Fruit fly (Drosophila melanogaster) whole organism, embryonic: Measurements from ENCODE around the gene Mekk1.

ENCODE experiments used
- Ada2b ChIP-seq: fragments of 200-800 bp; sonication (Bioruptor generic); IDR thresholded peaks from 2 replicates; pipeline ENCODE4 v1.3.6; 2022; ENCODE audit warnings: missing biosample characterization, missing genetic modification characterization
- B-H1 ChIP-seq: fragments of 200-800 bp; sonication (Bioruptor generic); IDR thresholded peaks from 3 replicates; pipeline ENCODE4 v1.3.6; 2022; ENCODE audit warnings: missing biosample characterization, missing genetic modification characterization
- CG10366 ChIP-seq: fragments of 200-800 bp; sonication (Bioruptor generic); IDR thresholded peaks from 2 replicates; pipeline ENCODE4 v1.3.6; 2022; ENCODE audit warnings: missing biosample characterization, missing genetic modification characterization
- CG10462 ChIP-seq: fragments of 200-800 bp; sonication (Bioruptor generic); optimal IDR thresholded peaks from 2 replicates; lab custom pipeline; 2016; ENCODE audit warnings: missing biosample characterization, missing genetic modification characterization
- CG12104 ChIP-seq: fragments of 200-800 bp; sonication (Bioruptor generic); optimal IDR thresholded peaks from 3 replicates; lab custom pipeline; 2016; ENCODE audit warnings: missing biosample characterization, missing genetic modification characterization
- CG12236 ChIP-seq: fragments of 200-800 bp; sonication (Bioruptor generic); optimal IDR thresholded peaks from 2 replicates; lab custom pipeline; 2016; ENCODE audit warnings: missing biosample characterization, missing genetic modification characterization
- CG12744 ChIP-seq: fragments of 200-800 bp; sonication (Bioruptor generic); optimal IDR thresholded peaks from 2 replicates; lab custom pipeline; 2016; ENCODE audit warnings: missing biosample characterization, missing genetic modification characterization
- CG13424 ChIP-seq: fragments of 200-800 bp; sonication (Bioruptor generic); optimal IDR thresholded peaks from 2 replicates; lab custom pipeline; 2019; ENCODE audit warnings: missing biosample characterization, mild to moderate bottlenecking, missing genetic modification characterization, moderate library complexity
- CG14050 ChIP-seq: fragments of 200-800 bp; sonication (Bioruptor generic); IDR thresholded peaks from 3 replicates; pipeline ENCODE4 v1.3.6; 2022; ENCODE audit warnings: missing biosample characterization, missing genetic modification characterization
- CG16863 ChIP-seq: fragments of 200-800 bp; sonication (Bioruptor generic); optimal IDR thresholded peaks from 3 replicates; lab custom pipeline; 2016; ENCODE audit warnings: missing biosample characterization, missing genetic modification characterization
- CG18599 ChIP-seq: fragments of 200-800 bp; sonication (Bioruptor generic); optimal IDR thresholded peaks from 3 replicates; lab custom pipeline; 2017; ENCODE audit warnings: missing biosample characterization, missing genetic modification characterization, mild to moderate bottlenecking, moderate library complexity, missing genetic modification reagents
- CG2712 ChIP-seq: fragments of 200-800 bp; optimal IDR thresholded peaks from 3 replicates; lab custom pipeline; 2019; ENCODE audit warnings: missing biosample characterization, mild to moderate bottlenecking, missing genetic modification characterization, moderate library complexity
- CG30403 ChIP-seq: fragments of 200-800 bp; sonication (Bioruptor generic); optimal IDR thresholded peaks from 3 replicates; lab custom pipeline; 2016; ENCODE audit warnings: missing biosample characterization, missing genetic modification characterization
- CG33213 ChIP-seq: fragments of 200-800 bp; sonication (Bioruptor generic); optimal IDR thresholded peaks from 3 replicates; lab custom pipeline; 2016; ENCODE audit warnings: missing biosample characterization, missing genetic modification characterization
- CG33557 ChIP-seq: fragments of 200-800 bp; sonication (Bioruptor generic); optimal IDR thresholded peaks from 2 replicates; lab custom pipeline; 2019; ENCODE audit warnings: missing biosample characterization, mild to moderate bottlenecking, missing genetic modification characterization, moderate library complexity
- CG3726 ChIP-seq: fragments of 200-800 bp; sonication (Bioruptor generic); IDR thresholded peaks from 3 replicates; pipeline ENCODE4, ENCODE4 v1.3.6; 2022; ENCODE audit warnings: missing biosample characterization, missing genetic modification characterization
- CG7963 ChIP-seq: fragments of 200-800 bp; sonication (Bioruptor generic); IDR thresholded peaks from 3 replicates; pipeline ENCODE4 v1.3.6; 2022; ENCODE audit warnings: missing biosample characterization, missing genetic modification characterization; ENCODE audit not compliant: partially characterized antibody
- CG8944 ChIP-seq: fragments of 200-800 bp; sonication (Bioruptor generic); optimal IDR thresholded peaks from 3 replicates; lab custom pipeline; 2016; ENCODE audit warnings: missing biosample characterization, missing genetic modification characterization
- D19A ChIP-seq: fragments of 200-800 bp; optimal IDR thresholded peaks from 3 replicates; lab custom pipeline; 2019; ENCODE audit warnings: missing biosample characterization, mild to moderate bottlenecking, missing genetic modification characterization, moderate library complexity
- Dp ChIP-seq: fragments of 200-800 bp; sonication (Bioruptor generic); optimal IDR thresholded peaks from 2 replicates; lab custom pipeline; 2018; ENCODE audit warnings: missing biosample characterization, mild to moderate bottlenecking, missing genetic modification characterization, moderate library complexity
- Dref ChIP-seq: fragments of 200-800 bp; sonication (Bioruptor generic); IDR thresholded peaks from 2 replicates; pipeline ENCODE4 v1.3.6; 2022; ENCODE audit warnings: missing biosample characterization, missing genetic modification characterization
- Elba2 ChIP-seq: fragments of 200-800 bp; sonication (Bioruptor generic); optimal IDR thresholded peaks from 3 replicates; lab custom pipeline; 2016; ENCODE audit warnings: missing biosample characterization, missing genetic modification characterization
- Fer1 ChIP-seq: fragments of 200-800 bp; sonication (Bioruptor generic); optimal IDR thresholded peaks from 2 replicates; lab custom pipeline; 2017; ENCODE audit warnings: missing biosample characterization, mild to moderate bottlenecking, missing genetic modification characterization
- GATAe ChIP-seq: fragments of 200-800 bp; sonication (Bioruptor generic); conservative IDR thresholded peaks from 2 replicates; pipeline ENCODE4 v1.3.6; 2022; ENCODE audit warnings: missing biosample characterization, missing genetic modification characterization
- HLH3B ChIP-seq: fragments of 200-800 bp; sonication (Bioruptor generic); IDR thresholded peaks from 2 replicates; pipeline ENCODE4 v1.3.6; 2022; ENCODE audit warnings: missing biosample characterization, missing genetic modification characterization
- Hr3 ChIP-seq: fragments of 200-800 bp; sonication (Bioruptor generic); optimal IDR thresholded peaks from 3 replicates; lab custom pipeline; 2016; ENCODE audit warnings: missing biosample characterization, missing genetic modification characterization
- Hr39 ChIP-seq: fragments of >200 bp; optimal IDR thresholded peaks from 2 replicates; lab custom pipeline; 2017
- MESR4 ChIP-seq: fragments of 200-800 bp; sonication (Bioruptor generic); optimal IDR thresholded peaks from 2 replicates; lab custom pipeline; 2018; ENCODE audit warnings: missing biosample characterization, mild to moderate bottlenecking, missing genetic modification characterization, moderate library complexity
- Mad ChIP-seq: fragments of 200-800 bp; sonication (Bioruptor generic); optimal IDR thresholded peaks from 2 replicates; lab custom pipeline; 2016; ENCODE audit warnings: missing biosample characterization, missing genetic modification characterization
- Nf-YB ChIP-seq: fragments of 200-800 bp; sonication (Bioruptor generic); optimal IDR thresholded peaks from 3 replicates; lab custom pipeline; 2019; ENCODE audit warnings: missing biosample characterization, mild to moderate bottlenecking, missing genetic modification characterization, moderate library complexity
- Rfx ChIP-seq: fragments of 200-800 bp; sonication (Bioruptor generic); IDR thresholded peaks from 2 replicates; pipeline ENCODE4 v1.3.6; 2022; ENCODE audit warnings: missing biosample characterization, missing genetic modification characterization
- Rx ChIP-seq: fragments of 200-800 bp; sonication (Bioruptor generic); IDR thresholded peaks from 2 replicates; pipeline ENCODE4 v1.3.6; 2022; ENCODE audit warnings: missing biosample characterization, missing genetic modification characterization
- Scr ChIP-seq: fragments of 200-800 bp; sonication (Bioruptor generic); IDR thresholded peaks from 2 replicates; pipeline ENCODE4 v1.3.6; 2022; ENCODE audit warnings: missing biosample characterization, missing genetic modification characterization; ENCODE audit not compliant: partially characterized antibody
- Tbp ChIP-seq: fragments of >200 bp; optimal IDR thresholded peaks from 2 replicates; lab custom pipeline; 2018; ENCODE audit warnings: missing biosample characterization, missing genetic modification characterization
- Xbp1 ChIP-seq: fragments of 200-800 bp; sonication (Bioruptor generic); optimal IDR thresholded peaks from 3 replicates; lab custom pipeline; 2016; ENCODE audit warnings: missing biosample characterization, mild to moderate bottlenecking, missing genetic modification characterization
- ab ChIP-seq: fragments of 200-800 bp; sonication (Bioruptor generic); optimal IDR thresholded peaks from 2 replicates; lab custom pipeline; 2016; ENCODE audit warnings: missing biosample characterization, missing genetic modification characterization
- ash1 ChIP-seq: fragments of 200-800 bp; sonication (Bioruptor generic); optimal IDR thresholded peaks from 2 replicates; lab custom pipeline; 2018; ENCODE audit warnings: missing biosample characterization, mild to moderate bottlenecking, missing genetic modification characterization
- dimm ChIP-seq: fragments of 200-800 bp; sonication (Bioruptor generic); IDR thresholded peaks from 2 replicates; pipeline ENCODE4 v1.3.6; 2022; ENCODE audit warnings: missing biosample characterization, missing genetic modification characterization
- gcm ChIP-seq: fragments of 200-800 bp; sonication (Bioruptor generic); optimal IDR thresholded peaks from 2 replicates; lab custom pipeline; 2019; ENCODE audit warnings: missing biosample characterization, mild to moderate bottlenecking, missing genetic modification characterization, moderate library complexity
- hth ChIP-seq: fragments of >200 bp; optimal IDR thresholded peaks from 2 replicates; lab custom pipeline; 2017; ENCODE audit warnings: inconsistent platforms
- nerfin-1 ChIP-seq: fragments of 200-800 bp; sonication (Bioruptor generic); optimal IDR thresholded peaks from 3 replicates; lab custom pipeline; 2019; ENCODE audit warnings: missing biosample characterization, mild to moderate bottlenecking, missing genetic modification characterization, moderate library complexity
- org-1 ChIP-seq: fragments of 200-800 bp; sonication (Bioruptor generic); optimal IDR thresholded peaks from 2 replicates; lab custom pipeline; 2017; ENCODE audit warnings: missing biosample characterization, missing genetic modification characterization
- pho ChIP-seq: fragments of 200-800 bp; sonication (Bioruptor generic); optimal IDR thresholded peaks from 2 replicates; lab custom pipeline; 2016; ENCODE audit warnings: missing biosample characterization, missing genetic modification characterization
- pros ChIP-seq: fragments of 200-800 bp; sonication (Bioruptor generic); optimal IDR thresholded peaks from 3 replicates; lab custom pipeline; 2019; ENCODE audit warnings: missing biosample characterization, mild to moderate bottlenecking, missing genetic modification characterization, moderate library complexity
- sc ChIP-seq, 3 experiments: fragments of >200 bp in 2 of 3; fragments of 200-800 bp in 1 of 3; sonication (Bioruptor generic) in 1 of 3; optimal IDR thresholded peaks; 2 replicates in 2 of 3; 3 replicates in 1 of 3; lab custom pipeline; 2017; ENCODE audit warnings: mild to moderate bottlenecking in 1 of 3, missing biosample characterization in 1 of 3, missing genetic modification characterization in 1 of 3, missing genetic modification reagents in 1 of 3
- scrt ChIP-seq: fragments of 200-800 bp; sonication (Bioruptor generic); optimal IDR thresholded peaks from 2 replicates; lab custom pipeline; 2018; ENCODE audit warnings: missing biosample characterization, mild to moderate bottlenecking, missing genetic modification characterization, moderate library complexity
- sens-2 ChIP-seq: fragments of 200-800 bp; sonication (Bioruptor generic); IDR thresholded peaks from 2 replicates; pipeline ENCODE4 v1.3.6; 2022; ENCODE audit warnings: missing biosample characterization, missing genetic modification characterization
- sna ChIP-seq: fragments of 200-800 bp; sonication (Bioruptor generic); IDR thresholded peaks from 2 replicates; pipeline ENCODE4 v1.3.6; 2022; ENCODE audit warnings: missing biosample characterization, missing genetic modification characterization; ENCODE audit not compliant: partially characterized antibody
- tup ChIP-seq: fragments of 200-800 bp; sonication (Bioruptor generic); optimal IDR thresholded peaks from 2 replicates; lab custom pipeline; 2016; ENCODE audit warnings: missing biosample characterization, mild to moderate bottlenecking, missing genetic modification characterization, moderate library complexity
- usp ChIP-seq: fragments of >200 bp; optimal IDR thresholded peaks from 2 replicates; lab custom pipeline; 2017; ENCODE audit warnings: missing biosample characterization, missing genetic modification characterization
- z ChIP-seq: fragments of 200-800 bp; sonication (Bioruptor generic); IDR thresholded peaks from 3 replicates; pipeline ENCODE4 v1.3.6; 2022; ENCODE audit warnings: missing biosample characterization, missing genetic modification characterization

The Mekk1 gene

dm6 chr3R:18719767-18720341, 23.5 kb downstream of the Mekk1 start (continued):
- TF ChIP-seq B-H1 (peak; percentile 78), MESR4 (GFP tag; lab: Kevin White, UChicago) (peak; percentile 13), CG8944 (GFP tag; lab: Kevin White, UChicago) (peak; percentile 69), GATAe (GFP tag; lab: Robert Waterston, UW) (peak; percentile 38; the same call in 1 of the 2 replicates), sc (optimal IDR thresholded peaks at IDR 0.05; lab: Kevin White, UChicago) (no peak), sc (GFP tag; optimal IDR thresholded peaks at IDR 0.05; lab: Kevin White, UChicago) (peak; percentile 58), CG10366 (GFP tag; lab: Robert Waterston, UW) (peak; percentile 84), pho (GFP tag; lab: Kevin White, UChicago) (peak; percentile 82), Xbp1 (GFP tag; lab: Kevin White, UChicago) (peak; percentile 85), D19A (tag; lab: Kevin White, UChicago) (peak; percentile 82), CG10462 (GFP tag; lab: Kevin White, UChicago) (peak; percentile 55), Ada2b (GFP tag; lab: Robert Waterston, UW) (peak; percentile 82; the same call in 1 of the 2 replicates), CG30403 (peak; percentile 87), Fer1 (peak; percentile 95), Tbp (GFP tag; lab: Kevin White, UChicago) (no peak), tup (GFP tag; lab: Kevin White, UChicago) (peak; percentile 59), CG12236 (GFP tag; lab: Kevin White, UChicago) (peak; percentile 47), CG12744 (GFP tag; lab: Kevin White, UChicago) (peak; percentile 80), CG7963 (GFP tag; lab: Robert Waterston, UW) (no peak), Hr39 (no peak), Mad (peak; percentile 72), hth (lab: Kevin White, UChicago) (no peak), sna (no peak), sens-2 (GFP tag; lab: Robert Waterston, UW) (peak; percentile 52; the same call in 1 of the 2 replicates), Dp (GFP tag; lab: Kevin White, UChicago) (no peak), Hr3 (peak; percentile 75), usp (GFP tag; lab: Kevin White, UChicago) (no peak), CG33557 (GFP tag; lab: Kevin White, UChicago) (peak; percentile 57), CG13424 (peak; percentile 92), scrt (GFP tag; lab: Kevin White, UChicago) (peak; percentile 89), Scr (GFP tag; lab: Robert Waterston, UW) (no peak), CG18599 (GFP tag; lab: Kevin White, UChicago) (peak; percentile 97), Rx (GFP tag; lab: Robert Waterston, UW) (peak; percentile 72), dimm (GFP tag; lab: Robert Waterston, UW) (peak; percentile 65), HLH3B (GFP tag; lab: Robert Waterston, UW) (peak; percentile 88), nerfin-1 (tag; lab: Kevin White, UChicago) (peak; percentile 86), CG14050 (GFP tag; lab: Robert Waterston, UW) (peak; percentile 61), CG3726 (0 out of 3 replicates have a peak, but pooled peaks have one; percentile 57), ab (GFP tag; lab: Kevin White, UChicago) (peak; percentile 8), Nf-YB (peak; percentile 64), Dref (GFP tag; lab: Robert Waterston, UW) (no peak), Elba2 (GFP tag; lab: Kevin White, UChicago) (no peak), pros (GFP tag; lab: Kevin White, UChicago) (peak; percentile 39), ash1 (GFP tag; lab: Kevin White, UChicago) (no peak), Rfx (GFP tag; lab: Robert Waterston, UW) (peak; percentile 89), CG2712 (tag; lab: Kevin White, UChicago) (peak; percentile 93), org-1 (GFP tag; lab: Kevin White, UChicago) (peak; percentile 88), CG12104 (GFP tag; lab: Kevin White, UChicago) (peak; percentile 70), CG16863 (peak; percentile 83), z (no peak), gcm (GFP tag; lab: Kevin White, UChicago) (peak; percentile 65), CG33213 (GFP tag; lab: Kevin White, UChicago) (peak; percentile 65)
